Worm (Caenorhabditis elegans): ENCODE measurements around the gene R05A10.3.

- TF ChIP-seq W03F9.2 (tag; optimal IDR thresholded peaks at IDR 0.05): no peak
- no peak for TF ChIP-seq him-1 (tag; optimal IDR thresholded peaks at IDR 0.05)
- no peak for TF ChIP-seq dao-5 (tag; optimal IDR thresholded peaks at IDR 0.05)
Observed at ce11 chrIV:14127805-14128610, 48.3 kb downstream of the R05A10.3 start, which contains the start of gene H12I19.115.
